Fruit fly (Drosophila melanogaster): ENCODE data around the gene CG7322.

dm6 chrX:18848338-18849021 is 9.1 kb downstream of the CG7322 start, which contains the start of gene shop:
- TF ChIP-seq jim (GFP tag; optimal IDR thresholded peaks at IDR 0.05) (no peak), OdsH (GFP tag; optimal IDR thresholded peaks at IDR 0.05) (peak; percentile 80), h (GFP tag; optimal IDR thresholded peaks at IDR 0.05) (peak; percentile 81), Mio (GFP tag; optimal IDR thresholded peaks at IDR 0.05) (peak; percentile 13), dmrt93B (GFP tag; optimal IDR thresholded peaks at IDR 0.05) (peak; percentile 81), Dfd (GFP tag; optimal IDR thresholded peaks at IDR 0.05) (no peak)
